Fruit fly (Drosophila melanogaster): ENCODE results near the gene robo2.

robo2 gene

DNA sequence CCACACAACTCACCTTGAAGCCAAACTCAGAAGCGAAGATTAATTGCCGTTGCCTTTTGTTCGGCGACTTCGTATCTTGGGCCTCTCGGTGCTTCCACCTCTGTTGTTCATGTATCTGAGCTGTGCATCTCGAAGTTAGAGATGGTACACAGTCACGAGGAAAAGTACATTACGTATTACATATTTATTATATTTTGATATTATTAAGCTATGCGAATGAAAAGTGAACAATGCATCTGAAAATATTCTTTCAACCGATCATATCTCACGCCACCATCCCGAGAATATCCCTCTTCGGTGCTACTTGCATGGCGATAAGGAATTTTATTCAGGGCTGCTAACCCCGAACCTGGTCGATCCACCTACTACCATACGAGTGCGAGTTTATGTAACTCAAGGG is 24.8 kb upstream of the robo2 start (continued):
- TF ChIP-seq Vsx1 (GFP tag; optimal IDR thresholded peaks at IDR 0.05) (no peak), CG11085 (GFP tag; IDR thresholded peaks at IDR 0.05) (no peak), HHEX (GFP tag; optimal IDR thresholded peaks at IDR 0.05) (peak; percentile 19), Atf3 (GFP tag; optimal IDR thresholded peaks at IDR 0.05) (no peak), ken (GFP tag; IDR thresholded peaks at IDR 0.05) (peak; percentile 48; the same call in 1 of the 3 replicates), Dref (GFP tag; IDR thresholded peaks at IDR 0.05) (no peak), CG2202 (tag; optimal IDR thresholded peaks at IDR 0.05) (peak; percentile 37), sd (tag; optimal IDR thresholded peaks at IDR 0.05) (no peak), pnt (GFP tag; optimal IDR thresholded peaks at IDR 0.05) (no peak), CG8290 (GFP tag; optimal IDR thresholded peaks at IDR 0.05) (no peak), CG8290 (tag; optimal IDR thresholded peaks at IDR 0.05) (no peak), B-H1 (GFP tag; IDR thresholded peaks at IDR 0.05) (no peak), Max (GFP tag; optimal IDR thresholded peaks at IDR 0.05) (no peak), CG3995 (GFP tag; optimal IDR thresholded peaks at IDR 0.05) (no peak), CG6175 (GFP tag; IDR thresholded peaks at IDR 0.05) (no peak), CrebB (tag; optimal IDR thresholded peaks at IDR 0.05) (no peak), Optix (GFP tag; IDR thresholded peaks at IDR 0.05) (no peak), CG16779 (GFP tag; IDR thresholded peaks at IDR 0.05) (no peak), Adf1 (GFP tag; IDR thresholded peaks at IDR 0.05) (no peak), bbx (GFP tag; IDR thresholded peaks at IDR 0.05; ENCODE audit: partially characterized antibody) (no peak; the same call in 1 of the 2 replicates), aop (GFP tag; IDR thresholded peaks at IDR 0.05) (no peak), CG12219 (GFP tag; optimal IDR thresholded peaks at IDR 0.05) (peak; percentile 12), CG14050 (GFP tag; IDR thresholded peaks at IDR 0.05) (peak; percentile 16; the same call in 1 of the 3 replicates), CG12744 (GFP tag; optimal IDR thresholded peaks at IDR 0.05) (no peak), pum (GFP tag; optimal IDR thresholded peaks at IDR 0.05) (no peak), CG13894 (tag; optimal IDR thresholded peaks at IDR 0.05) (no peak), CG10274 (GFP tag; optimal IDR thresholded peaks at IDR 0.05) (no peak), Sin3A (optimal IDR thresholded peaks at IDR 0.05) (no peak), ato (GFP tag; IDR thresholded peaks at IDR 0.05; ENCODE audit: partially characterized antibody) (no peak), otp (GFP tag; IDR thresholded peaks at IDR 0.05) (no peak), CG15479 (GFP tag; optimal IDR thresholded peaks at IDR 0.05) (no peak), Jarid2 (GFP tag; optimal IDR thresholded peaks at IDR 0.05) (no peak), mirr (GFP tag; optimal IDR thresholded peaks at IDR 0.05) (no peak), ind (GFP tag; optimal IDR thresholded peaks at IDR 0.05) (no peak), org-1 (GFP tag; optimal IDR thresholded peaks at IDR 0.05) (no peak), row (GFP tag; IDR thresholded peaks at IDR 0.05) (peak; percentile 66), CG10565 (GFP tag; optimal IDR thresholded peaks at IDR 0.05) (no peak), az2 (GFP tag; optimal IDR thresholded peaks at IDR 0.05) (no peak), CG10147 (GFP tag; optimal IDR thresholded peaks at IDR 0.05) (no peak), ap (GFP tag; IDR thresholded peaks at IDR 0.05) (no peak), so (GFP tag; IDR thresholded peaks at IDR 0.05) (no peak), bcd (GFP tag; optimal IDR thresholded peaks at IDR 0.05) (no peak), yki (optimal IDR thresholded peaks at IDR 0.05) (no peak), br (optimal IDR thresholded peaks at IDR 0.05) (no peak), NFAT (GFP tag; IDR thresholded peaks at IDR 0.05) (no peak), CG8281 (tag; optimal IDR thresholded peaks at IDR 0.05) (no peak), Ada2b (GFP tag; IDR thresholded peaks at IDR 0.05) (0 out of 2 replicates have a peak, but pooled peaks have one; percentile 16), Fer3 (tag; optimal IDR thresholded peaks at IDR 0.05) (no peak), hb (GFP tag; IDR thresholded peaks at IDR 0.05; ENCODE audit: partially characterized antibody) (no peak), pzg (GFP tag; optimal IDR thresholded peaks at IDR 0.05) (no peak), CG9727 (GFP tag; optimal IDR thresholded peaks at IDR 0.05) (peak; percentile 8), hbn (GFP tag; IDR thresholded peaks at IDR 0.05; ENCODE audit: partially characterized antibody) (no peak), CG1602 (GFP tag; optimal IDR thresholded peaks at IDR 0.05) (peak; percentile 2), CG30431 (GFP tag; optimal IDR thresholded peaks at IDR 0.05) (no peak)
